Worm (Caenorhabditis elegans): Measurements from ENCODE around the gene gfl-1.

The gfl-1 gene

ce11 chrIV:11474067-11474466 is 47.0 kb upstream of the gfl-1 start (continued):
- TF ChIP-seq swsn-7 (tag; optimal IDR thresholded peaks at IDR 0.05): peak; percentile 68
- no peak for TF ChIP-seq hlh-4 (tag; optimal IDR thresholded peaks at IDR 0.05)
- peak; percentile 83 for TF ChIP-seq C16A3.4 (tag; optimal IDR thresholded peaks at IDR 0.05)
- TF ChIP-seq nhr-71 (tag; optimal IDR thresholded peaks at IDR 0.05): peak; percentile 76
- peak; percentile 28 for TF ChIP-seq zip-4 (GFP tag; optimal IDR thresholded peaks at IDR 0.05)
- TF ChIP-seq ceh-63 (GFP tag; optimal IDR thresholded peaks at IDR 0.05): no peak
- TF ChIP-seq nhr-77 (tag; optimal IDR thresholded peaks at IDR 0.05): peak; percentile 46
- TF ChIP-seq lin-35 (GFP tag; optimal IDR thresholded peaks at IDR 0.05): peak; percentile 41 to 78
- TF ChIP-seq nhr-90 (tag; optimal IDR thresholded peaks at IDR 0.05; ENCODE audit: poor library complexity): peak; percentile 74
- no peak for TF ChIP-seq nhr-85 (tag)

DNA sequence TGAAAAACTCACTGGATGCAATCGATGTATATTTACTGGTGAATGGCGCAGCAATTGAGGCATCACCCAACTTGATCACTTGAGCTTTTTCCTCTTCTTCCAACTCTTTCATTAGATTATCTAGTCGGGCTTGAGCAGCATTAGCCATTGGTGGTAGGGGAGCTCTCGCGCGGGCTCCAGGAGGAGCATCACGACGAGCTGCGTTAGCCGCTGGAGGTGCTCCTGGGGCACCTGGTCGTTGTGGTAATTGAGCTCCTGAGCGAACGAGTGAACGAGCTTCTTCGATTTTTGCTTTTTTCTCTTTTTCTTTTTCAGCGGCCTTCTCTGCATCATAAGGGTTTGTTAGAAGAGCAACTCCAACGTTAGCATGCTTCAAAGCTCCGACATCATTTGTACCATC is 46.0 kb upstream of the gfl-1 start:
- TF ChIP-seq lin-15B (tag; optimal IDR thresholded peaks at IDR 0.05) (no peak), ceh-63 (GFP tag; optimal IDR thresholded peaks at IDR 0.05) (no peak), vab-15 (tag; optimal IDR thresholded peaks at IDR 0.05) (no peak), lin-39 (tag; optimal IDR thresholded peaks at IDR 0.05) (no peak), unc-130 (tag; optimal IDR thresholded peaks at IDR 0.05) (no peak), skn-1 (tag; optimal IDR thresholded peaks at IDR 0.05) (no peak), F16B12.6 (tag; optimal IDR thresholded peaks at IDR 0.05) (no peak), nhr-11 (tag; optimal IDR thresholded peaks at IDR 0.05) (no peak), fkh-8 (tag; optimal IDR thresholded peaks at IDR 0.05) (no peak), nhr-47 (tag; optimal IDR thresholded peaks at IDR 0.05) (no peak), lin-13 (GFP tag; optimal IDR thresholded peaks at IDR 0.05) (no peak), ets-5 (GFP tag; IDR thresholded peaks at IDR 0.05) (no peak), nhr-77 (tag; optimal IDR thresholded peaks at IDR 0.05) (no peak), mdl-1 (tag; optimal IDR thresholded peaks at IDR 0.05) (no peak), dpl-1 (GFP tag; optimal IDR thresholded peaks at IDR 0.05) (no peak), sox-4 (tag; optimal IDR thresholded peaks at IDR 0.05) (no peak), unc-30 (tag; optimal IDR thresholded peaks at IDR 0.05) (no peak), ceh-88 (GFP tag; IDR thresholded peaks at IDR 0.05) (no peak)

ce11 chrIV:11479095-11479494 is 42.0 kb upstream of the gfl-1 start, which contains the start of gene catp-8:
TSS of gene catp-8 (minus strand) at chrIV:11479251.
- TF ChIP-seq mef-2 (tag; optimal IDR thresholded peaks at IDR 0.05): no peak
- no peak for TF ChIP-seq Y116A8C.19 (tag; optimal IDR thresholded peaks at IDR 0.05; ENCODE audit: borderline replicate concordance)
- TF ChIP-seq lsy-2 (tag; optimal IDR thresholded peaks at IDR 0.05): peak in 1 of 2 experiments; percentile 15
- TF ChIP-seq ztf-11 (tag; optimal IDR thresholded peaks at IDR 0.05): no peak
- TF ChIP-seq ztf-4 (tag; optimal IDR thresholded peaks at IDR 0.05): peak; percentile 6
- TF ChIP-seq lir-3 (tag; optimal IDR thresholded peaks at IDR 0.05; ENCODE audit: poor library complexity): no peak
- TF ChIP-seq tbx-2 (tag; optimal IDR thresholded peaks at IDR 0.05): no peak
- TF ChIP-seq xbp-1 (tag; optimal IDR thresholded peaks at IDR 0.05): no peak
- TF ChIP-seq nhr-47 (tag; optimal IDR thresholded peaks at IDR 0.05): peak; percentile 15
- no peak for TF ChIP-seq unc-30 (tag; optimal IDR thresholded peaks at IDR 0.05)
- no peak for TF ChIP-seq hpl-2 (GFP tag; optimal IDR thresholded peaks at IDR 0.05)
- TF ChIP-seq nhr-12 (tag; optimal IDR thresholded peaks at IDR 0.05): no peak
- TF ChIP-seq ceh-82 (tag; optimal IDR thresholded peaks at IDR 0.05): no peak
- peak; percentile 42 for TF ChIP-seq mep-1 (tag; optimal IDR thresholded peaks at IDR 0.05)
- TF ChIP-seq unc-86 (tag; optimal IDR thresholded peaks at IDR 0.05): no peak
- no peak for TF ChIP-seq zip-4 (GFP tag; optimal IDR thresholded peaks at IDR 0.05)
- peak in 1 of 3 experiments; percentile 8 for TF ChIP-seq dpl-1 (GFP tag; optimal IDR thresholded peaks at IDR 0.05)
- TF ChIP-seq lin-13 (GFP tag; optimal IDR thresholded peaks at IDR 0.05): no peak
- TF ChIP-seq nhr-85 (tag): peak; percentile 66
- no peak for TF ChIP-seq mab-9 (GFP tag; IDR thresholded peaks at IDR 0.05)
- TF ChIP-seq nhr-71 (tag; optimal IDR thresholded peaks at IDR 0.05): peak; percentile 42
- TF ChIP-seq swsn-7 (tag; optimal IDR thresholded peaks at IDR 0.05): peak; percentile 10
- TF ChIP-seq irx-1 (tag; optimal IDR thresholded peaks at IDR 0.05): no peak
- TF ChIP-seq aly-2 (tag; optimal IDR thresholded peaks at IDR 0.05): peak; percentile 38
- peak; percentile 58 for TF ChIP-seq ama-1 (optimal IDR thresholded peaks at IDR 0.05)
- TF ChIP-seq elt-2 (tag; optimal IDR thresholded peaks at IDR 0.05): no peak
- TF ChIP-seq efl-3 (GFP tag; optimal IDR thresholded peaks at IDR 0.05): no peak
- no peak for TF ChIP-seq lin-14 (GFP tag; optimal IDR thresholded peaks at IDR 0.05)
- TF ChIP-seq efl-1 (optimal IDR thresholded peaks at IDR 0.05): no peak
- peak; percentile 8 to 73 for TF ChIP-seq efl-1 (GFP tag; optimal IDR thresholded peaks at IDR 0.05 in 1 of 2)
